Fruit fly (Drosophila melanogaster) whole organism, embryonic: ENCODE data around the gene CG33172.

Experiments
- BEAF-32 ChIP-seq: fragments of 200-800 bp; sonication (Bioruptor generic); optimal IDR thresholded peaks from 3 replicates; lab custom pipeline; 2017; ENCODE audit warnings: missing biosample characterization, missing genetic modification characterization, mild to moderate bottlenecking, moderate library complexity, missing genetic modification reagents
- CG1024 ChIP-seq: fragments of 200-800 bp; sonication (Bioruptor generic); IDR thresholded peaks from 2 replicates; pipeline ENCODE4 v1.3.6; 2022; ENCODE audit warnings: missing biosample characterization, missing genetic modification characterization
- CG11398 ChIP-seq: fragments of 200-800 bp; sonication (Bioruptor generic); optimal IDR thresholded peaks from 2 replicates; lab custom pipeline; 2016; ENCODE audit warnings: missing biosample characterization, missing genetic modification characterization
- CG12071 ChIP-seq: fragments of 200-800 bp; sonication (Bioruptor generic); optimal IDR thresholded peaks from 3 replicates; lab custom pipeline; 2018; ENCODE audit warnings: missing biosample characterization, mild to moderate bottlenecking, missing genetic modification characterization
- CG15011 ChIP-seq: fragments of 200-800 bp; sonication (Bioruptor generic); optimal IDR thresholded peaks from 3 replicates; lab custom pipeline; 2018; ENCODE audit warnings: missing biosample characterization, mild to moderate bottlenecking, missing genetic modification characterization
- CG15073 ChIP-seq: fragments of 200-800 bp; sonication (Bioruptor generic); optimal IDR thresholded peaks from 2 replicates; lab custom pipeline; 2016; ENCODE audit warnings: missing biosample characterization, missing genetic modification characterization
- CG15696 ChIP-seq: fragments of 200-800 bp; sonication (Bioruptor generic); optimal IDR thresholded peaks from 2 replicates; lab custom pipeline; 2019; ENCODE audit warnings: missing biosample characterization, mild to moderate bottlenecking, missing genetic modification characterization, moderate library complexity
- CG16863 ChIP-seq: fragments of 200-800 bp; sonication (Bioruptor generic); optimal IDR thresholded peaks from 3 replicates; lab custom pipeline; 2016; ENCODE audit warnings: missing biosample characterization, missing genetic modification characterization
- CG1792 ChIP-seq: fragments of 200-800 bp; sonication (Bioruptor generic); optimal IDR thresholded peaks from 2 replicates; lab custom pipeline; 2016; ENCODE audit warnings: missing biosample characterization, missing genetic modification characterization
- CG31365 ChIP-seq: fragments of 200-800 bp; sonication (Bioruptor generic); optimal IDR thresholded peaks from 2 replicates; lab custom pipeline; 2018; ENCODE audit warnings: missing biosample characterization, mild to moderate bottlenecking, missing genetic modification characterization
- CG31388 ChIP-seq: fragments of 200-800 bp; sonication (Bioruptor generic); optimal IDR thresholded peaks from 2 replicates; lab custom pipeline; 2016; ENCODE audit warnings: missing biosample characterization, missing genetic modification characterization
- CG33557 ChIP-seq: fragments of 200-800 bp; sonication (Bioruptor generic); optimal IDR thresholded peaks from 2 replicates; lab custom pipeline; 2019; ENCODE audit warnings: missing biosample characterization, mild to moderate bottlenecking, missing genetic modification characterization, moderate library complexity
- CG34422 ChIP-seq: fragments of 200-800 bp; sonication (Bioruptor generic); IDR thresholded peaks from 3 replicates; pipeline ENCODE4 v1.3.6; 2022; ENCODE audit warnings: missing biosample characterization, missing genetic modification characterization
- CG3838 ChIP-seq: fragments of 200-800 bp; sonication (Bioruptor generic); optimal IDR thresholded peaks from 3 replicates; lab custom pipeline; 2016; ENCODE audit warnings: missing biosample characterization, missing genetic modification characterization
- CG4424 ChIP-seq: fragments of 200-800 bp; sonication (Bioruptor generic); optimal IDR thresholded peaks from 3 replicates; lab custom pipeline; 2016; ENCODE audit warnings: missing biosample characterization, missing genetic modification characterization
- CG4707 ChIP-seq: fragments of 200-800 bp; sonication (Bioruptor generic); optimal IDR thresholded peaks from 2 replicates; lab custom pipeline; 2018; ENCODE audit warnings: missing biosample characterization, mild to moderate bottlenecking, missing genetic modification characterization, moderate library complexity
- CG8359 ChIP-seq: fragments of 200-800 bp; sonication (Bioruptor generic); optimal IDR thresholded peaks from 2 replicates; lab custom pipeline; 2017; ENCODE audit warnings: missing biosample characterization, mild to moderate bottlenecking, missing genetic modification characterization, borderline replicate concordance
- CG8924 ChIP-seq: fragments of 200-800 bp; optimal IDR thresholded peaks from 3 replicates; lab custom pipeline; 2019; ENCODE audit warnings: missing biosample characterization, mild to moderate bottlenecking, missing genetic modification characterization, moderate library complexity
- CG9797 ChIP-seq: fragments of 200-800 bp; sonication (Bioruptor generic); optimal IDR thresholded peaks from 3 replicates; lab custom pipeline; 2018; ENCODE audit warnings: missing biosample characterization, mild to moderate bottlenecking, missing genetic modification characterization
- D ChIP-seq, 2 experiments: fragments of 200-800 bp in 1 of 2; fragments of >200 bp in 1 of 2; sonication (Bioruptor generic) in 1 of 2; optimal IDR thresholded peaks; 2 replicates in 1 of 2; 3 replicates in 1 of 2; lab custom pipeline; 2017; ENCODE audit warnings: mild to moderate bottlenecking in 1 of 2, missing biosample characterization in 1 of 2, missing genetic modification characterization in 1 of 2, missing genetic modification reagents in 1 of 2
- Hey ChIP-seq: fragments of 200-800 bp; sonication (Bioruptor generic); optimal IDR thresholded peaks from 3 replicates; lab custom pipeline; 2018; ENCODE audit warnings: missing biosample characterization, mild to moderate bottlenecking, missing genetic modification characterization
- HmgZ ChIP-seq: fragments of 200-800 bp; sonication (Bioruptor generic); optimal IDR thresholded peaks from 2 replicates; lab custom pipeline; 2018; ENCODE audit warnings: missing biosample characterization, mild to moderate bottlenecking, missing genetic modification characterization
- Hr78 ChIP-seq, 2 experiments: fragments of 200-800 bp in 1 of 2; fragments of >200 bp in 1 of 2; sonication (Bioruptor generic) in 1 of 2; optimal IDR thresholded peaks; 2 replicates each; lab custom pipeline; 2017 to 2019; ENCODE audit warnings: missing biosample characterization in 2 of 2, missing genetic modification characterization in 2 of 2, mild to moderate bottlenecking in 1 of 2, moderate library complexity in 1 of 2
- MTF-1 ChIP-seq: fragments of 200-800 bp; sonication (Bioruptor generic); optimal IDR thresholded peaks from 2 replicates; lab custom pipeline; 2018; ENCODE audit warnings: missing biosample characterization, mild to moderate bottlenecking, missing genetic modification characterization, borderline replicate concordance
- Sox100B ChIP-seq: fragments of 200-800 bp; sonication (Bioruptor generic); optimal IDR thresholded peaks from 3 replicates; lab custom pipeline; 2018; ENCODE audit warnings: missing biosample characterization, mild to moderate bottlenecking, missing genetic modification characterization
- Trl ChIP-seq, 3 experiments: fragments of >200 bp in 2 of 3; fragments of 200-800 bp in 1 of 3; sonication (Bioruptor generic) in 1 of 3; optimal IDR thresholded peaks; 2 replicates in 1 of 3; 3 replicates in 2 of 3; lab custom pipeline; 2016 to 2017; ENCODE audit warnings: missing biosample characterization in 1 of 3, missing genetic modification characterization in 1 of 3
- amos ChIP-seq: fragments of 200-800 bp; sonication (Bioruptor generic); IDR thresholded peaks from 2 replicates; pipeline ENCODE4 v1.3.6; 2022; ENCODE audit warnings: missing biosample characterization, missing genetic modification characterization; ENCODE audit not compliant: partially characterized antibody
- ara ChIP-seq: fragments of 200-800 bp; sonication (Bioruptor generic); IDR thresholded peaks from 2 replicates; pipeline ENCODE4 v1.3.6; 2022; ENCODE audit warnings: missing biosample characterization, missing genetic modification characterization
- br ChIP-seq: fragments of >200 bp; optimal IDR thresholded peaks from 2 replicates; lab custom pipeline; 2017
- chm ChIP-seq: fragments of 200-800 bp; sonication (Bioruptor generic); IDR thresholded peaks from 2 replicates; pipeline ENCODE4 v1.3.6; 2022; ENCODE audit warnings: missing biosample characterization, missing genetic modification characterization
- crol ChIP-seq: fragments of 200-800 bp; sonication (Bioruptor generic); IDR thresholded peaks from 2 replicates; pipeline ENCODE4 v1.3.6; 2022; ENCODE audit warnings: missing biosample characterization, missing genetic modification characterization
- danr ChIP-seq: fragments of 200-800 bp; sonication (Bioruptor generic); IDR thresholded peaks from 2 replicates; pipeline ENCODE4 v1.3.6; 2022; ENCODE audit warnings: missing biosample characterization, missing genetic modification characterization
- dysf ChIP-seq: fragments of 200-800 bp; sonication (Bioruptor generic); IDR thresholded peaks from 3 replicates; pipeline ENCODE4 v1.3.6; 2022; ENCODE audit warnings: missing biosample characterization, missing genetic modification characterization
- esg ChIP-seq: fragments of 200-800 bp; sonication (Bioruptor generic); conservative IDR thresholded peaks from 2 replicates; pipeline ENCODE4 v1.3.6; 2022; ENCODE audit warnings: missing biosample characterization, missing genetic modification characterization
- exex ChIP-seq: fragments of 200-800 bp; sonication (Bioruptor generic); optimal IDR thresholded peaks from 4 replicates; lab custom pipeline; 2018; ENCODE audit warnings: missing biosample characterization, mild to moderate bottlenecking, missing genetic modification characterization, moderate library complexity
- ftz-f1 ChIP-seq: fragments of 200-800 bp; sonication (Bioruptor generic); optimal IDR thresholded peaks from 2 replicates; lab custom pipeline; 2016; ENCODE audit warnings: missing biosample characterization, missing genetic modification characterization
- gfzf ChIP-seq: fragments of 200-800 bp; sonication (Bioruptor generic); optimal IDR thresholded peaks from 2 replicates; lab custom pipeline; 2016; ENCODE audit warnings: missing biosample characterization, mild to moderate bottlenecking, missing genetic modification characterization, moderate library complexity
- ind ChIP-seq: fragments of 200-800 bp; sonication (Bioruptor generic); optimal IDR thresholded peaks from 3 replicates; lab custom pipeline; 2016; ENCODE audit warnings: missing biosample characterization, missing genetic modification characterization
- jing ChIP-seq: fragments of 200-800 bp; sonication (Bioruptor generic); optimal IDR thresholded peaks from 2 replicates; lab custom pipeline; 2018; ENCODE audit warnings: missing biosample characterization, mild to moderate bottlenecking, missing genetic modification characterization
- kah ChIP-seq: fragments of 200-800 bp; sonication (Bioruptor generic); optimal IDR thresholded peaks from 2 replicates; lab custom pipeline; 2018; ENCODE audit warnings: missing biosample characterization, mild to moderate bottlenecking, missing genetic modification characterization
- lab ChIP-seq: fragments of 200-800 bp; sonication (Bioruptor generic); optimal IDR thresholded peaks from 3 replicates; lab custom pipeline; 2017; ENCODE audit warnings: missing biosample characterization, missing genetic modification characterization, mild to moderate bottlenecking, moderate library complexity, missing genetic modification reagents
- maf-S ChIP-seq: fragments of 200-800 bp; sonication (Bioruptor generic); optimal IDR thresholded peaks from 2 replicates; lab custom pipeline; 2016; ENCODE audit warnings: missing biosample characterization, missing genetic modification characterization
- prd ChIP-seq, 3 experiments: fragments of >200 bp in 2 of 3; fragments of 200-800 bp in 1 of 3; sonication (Bioruptor generic) in 1 of 3; optimal IDR thresholded peaks in 2 of 3; IDR thresholded peaks in 1 of 3; 2 replicates in 2 of 3; 3 replicates in 1 of 3; pipeline versions ENCODE4 v1.3.6 to Lab custom; 2017 to 2022; ENCODE audit warnings: missing biosample characterization in 1 of 3, missing genetic modification characterization in 1 of 3
- row ChIP-seq: fragments of 200-800 bp; sonication (Bioruptor generic); IDR thresholded peaks from 3 replicates; pipeline ENCODE4 v1.3.6; 2022; ENCODE audit warnings: missing biosample characterization, missing genetic modification characterization
- sd ChIP-seq: fragments of 200-800 bp; sonication (Bioruptor generic); optimal IDR thresholded peaks from 3 replicates; lab custom pipeline; 2018; ENCODE audit warnings: missing biosample characterization, mild to moderate bottlenecking, missing genetic modification characterization, moderate library complexity
- sr ChIP-seq: fragments of 200-800 bp; sonication (Bioruptor generic); IDR thresholded peaks from 3 replicates; pipeline ENCODE4 v1.3.6; 2022; ENCODE audit warnings: missing biosample characterization, missing genetic modification characterization
- trem ChIP-seq: fragments of 200-800 bp; optimal IDR thresholded peaks from 3 replicates; lab custom pipeline; 2019; ENCODE audit warnings: missing biosample characterization, mild to moderate bottlenecking, missing genetic modification characterization, moderate library complexity

CG33172 gene

dm6 chrX:15811666-15812614 lies 42.5 kb downstream of the CG33172 start (continued):
- TF ChIP-seq CG31388, result no peak
- TF ChIP-seq Trl (optimal IDR thresholded peaks at IDR 0.05; lab: Kevin White, UChicago), result peak; percentile 98 to 99
- TF ChIP-seq Trl (GFP tag; optimal IDR thresholded peaks at IDR 0.05; lab: Kevin White, UChicago), result peak; percentile 61
- peak in 1 of 2 experiments; percentile 21 for TF ChIP-seq Hr78 (GFP tag; optimal IDR thresholded peaks at IDR 0.05; lab: Kevin White, UChicago)
- TF ChIP-seq CG15011, result no peak
- TF ChIP-seq CG16863 (GFP tag; lab: Kevin White, UChicago), result no peak
- no peak for TF ChIP-seq ind
- no peak for TF ChIP-seq CG4424 (GFP tag; lab: Kevin White, UChicago)
- TF ChIP-seq row (GFP tag; lab: Robert Waterston, UW), result no peak
- no peak for TF ChIP-seq danr (GFP tag; lab: Robert Waterston, UW)
- no peak for TF ChIP-seq trem (tag; lab: Kevin White, UChicago)
- no peak for TF ChIP-seq ftz-f1 (GFP tag; lab: Kevin White, UChicago)
- TF ChIP-seq CG4707, result peak; percentile 20
- no peak for TF ChIP-seq MTF-1 (GFP tag; lab: Kevin White, UChicago)
- TF ChIP-seq CG9797 (GFP tag; lab: Kevin White, UChicago), result no peak
- peak; percentile 26; the same call in 1 of the 2 replicates for TF ChIP-seq chm (GFP tag; lab: Robert Waterston, UW)
- no peak for TF ChIP-seq maf-S (GFP tag; lab: Kevin White, UChicago)
- TF ChIP-seq CG33557 (GFP tag; lab: Kevin White, UChicago), result no peak
- no peak for TF ChIP-seq CG11398 (GFP tag; lab: Kevin White, UChicago)
- peak; percentile 8 for TF ChIP-seq Hey
- no peak for TF ChIP-seq D (optimal IDR thresholded peaks at IDR 0.05; lab: Kevin White, UChicago)
- no peak for TF ChIP-seq D (GFP tag; optimal IDR thresholded peaks at IDR 0.05; lab: Kevin White, UChicago)
- TF ChIP-seq ara, result no peak
- TF ChIP-seq CG8924, result peak; percentile 5
- TF ChIP-seq CG31365 (tag; lab: Kevin White, UChicago), result no peak
- TF ChIP-seq sr (GFP tag; lab: Robert Waterston, UW), result peak; percentile 82
- peak; percentile 41 for TF ChIP-seq lab (GFP tag; lab: Kevin White, UChicago)
- no peak for TF ChIP-seq CG15696 (tag; lab: Kevin White, UChicago)
- TF ChIP-seq CG12071 (GFP tag; lab: Kevin White, UChicago), result no peak
- no peak for TF ChIP-seq CG34422
- TF ChIP-seq sd (tag; lab: Kevin White, UChicago), result peak; percentile 79
- TF ChIP-seq CG3838, result no peak
- peak; percentile 88 for TF ChIP-seq crol (GFP tag; lab: Robert Waterston, UW)
- no peak for TF ChIP-seq dysf (GFP tag; lab: Robert Waterston, UW)
- no peak for TF ChIP-seq kah
- TF ChIP-seq amos (GFP tag; lab: Robert Waterston, UW), result no peak
- TF ChIP-seq prd (optimal IDR thresholded peaks at IDR 0.05; lab: Kevin White, UChicago), result no peak
- TF ChIP-seq prd (GFP tag; IDR thresholded peaks at IDR 0.05; lab: Robert Waterston, UW), result 0 out of 3 replicates have a peak, but pooled peaks have one; percentile 16
- TF ChIP-seq CG1024 (GFP tag; lab: Robert Waterston, UW), result no peak
- no peak for TF ChIP-seq Sox100B
- peak; percentile 17 for TF ChIP-seq CG8359 (GFP tag; lab: Kevin White, UChicago)
- TF ChIP-seq BEAF-32 (GFP tag; lab: Kevin White, UChicago), result no peak
- TF ChIP-seq CG1792, result no peak
- no peak for TF ChIP-seq CG15073
- TF ChIP-seq jing, result no peak
- TF ChIP-seq exex, result peak; percentile 1
- no peak for TF ChIP-seq gfzf (GFP tag; lab: Kevin White, UChicago)
- no peak for TF ChIP-seq HmgZ (tag; lab: Kevin White, UChicago)
- no peak for TF ChIP-seq br (lab: Kevin White, UChicago)
- TF ChIP-seq esg (GFP tag; lab: Robert Waterston, UW), result no peak
